Fruit fly (Drosophila melanogaster) ovary, adult (tissue): ENCODE measurements around the gene ssp.

Source experiments
- CG17801 ChIP-seq: fragments of 200-800 bp; optimal IDR thresholded peaks from 2 replicates; lab custom pipeline; 2019; ENCODE audit warnings: missing biosample characterization, mild to moderate bottlenecking, missing genetic modification characterization, moderate library complexity; ENCODE audit not compliant: partially characterized antibody

The ssp gene

DNA sequence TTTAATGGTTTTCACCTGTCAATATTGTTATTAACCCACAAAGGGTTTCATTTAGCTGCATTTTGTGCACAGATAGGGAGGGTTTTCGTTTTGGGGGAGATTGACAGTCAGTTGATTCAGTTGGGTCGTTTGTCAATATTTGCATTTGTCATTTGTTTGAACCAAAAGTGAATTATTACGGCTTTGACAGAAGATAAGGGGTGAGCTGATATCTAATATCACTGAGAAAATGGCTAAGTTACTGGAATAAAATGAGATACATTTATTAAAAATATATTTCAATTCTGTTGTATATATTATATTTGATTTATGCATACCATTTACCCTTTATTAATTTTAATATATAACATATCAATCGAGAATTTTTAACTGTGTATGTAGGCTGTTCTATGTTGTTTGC lies 34.2 kb upstream of the ssp start:
- no peak for TF ChIP-seq CG17801 (GFP tag; lab: Kevin White, UChicago)

DNA sequence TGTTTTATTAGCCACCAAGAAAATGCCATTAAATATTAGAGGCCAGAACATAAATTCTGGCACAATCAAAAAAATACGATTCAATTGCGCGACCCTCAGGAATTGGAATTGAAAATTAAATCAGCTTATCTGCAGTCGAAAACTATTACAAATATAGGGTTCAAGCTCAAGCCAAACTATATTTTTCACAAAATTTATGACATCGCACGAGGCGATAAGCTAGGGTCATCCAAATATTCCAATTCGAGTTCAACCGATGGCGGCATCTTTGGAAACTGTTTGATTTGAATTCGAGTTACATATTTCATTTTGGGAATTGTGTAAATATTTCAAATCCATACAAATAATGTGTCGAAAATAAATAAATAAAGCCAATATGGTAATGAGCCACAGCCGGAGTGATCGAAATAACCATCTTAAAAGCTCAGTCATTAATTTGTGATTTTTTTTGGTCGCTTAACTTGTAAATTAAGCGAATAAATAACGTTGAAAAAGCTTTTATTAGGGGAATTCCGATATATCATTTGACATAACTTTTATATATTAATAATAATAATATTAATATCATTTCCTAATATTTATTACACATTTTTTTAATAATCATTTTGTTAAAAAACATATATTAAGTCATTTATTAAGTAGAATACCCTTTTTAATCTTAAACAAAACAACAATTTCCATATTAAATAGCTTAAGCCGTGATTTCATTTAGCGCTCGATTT lies 32.9 kb upstream of the ssp start:
- TF ChIP-seq CG17801 (GFP tag; lab: Kevin White, UChicago), result peak; percentile 14

DNA sequence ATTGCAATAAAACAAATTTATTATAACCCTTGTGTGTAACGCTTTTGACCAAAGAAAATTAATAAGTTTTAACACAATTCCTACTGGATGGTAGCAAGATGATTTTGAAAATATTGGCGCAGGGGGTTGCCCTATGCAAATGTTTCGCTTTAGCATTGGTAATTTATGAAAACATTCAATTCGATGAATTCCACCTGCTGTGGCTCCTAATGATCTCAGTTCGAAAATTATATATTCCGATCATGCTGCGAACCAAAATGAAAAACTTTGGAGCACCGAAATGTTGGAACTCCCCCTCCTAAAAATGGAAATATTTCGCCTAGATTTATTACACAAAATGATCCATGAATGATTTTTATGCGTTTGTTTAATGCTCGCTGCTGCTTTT lies 32.4 kb upstream of the ssp start:
- TF ChIP-seq CG17801 (GFP tag; lab: Kevin White, UChicago), result no peak

DNA sequence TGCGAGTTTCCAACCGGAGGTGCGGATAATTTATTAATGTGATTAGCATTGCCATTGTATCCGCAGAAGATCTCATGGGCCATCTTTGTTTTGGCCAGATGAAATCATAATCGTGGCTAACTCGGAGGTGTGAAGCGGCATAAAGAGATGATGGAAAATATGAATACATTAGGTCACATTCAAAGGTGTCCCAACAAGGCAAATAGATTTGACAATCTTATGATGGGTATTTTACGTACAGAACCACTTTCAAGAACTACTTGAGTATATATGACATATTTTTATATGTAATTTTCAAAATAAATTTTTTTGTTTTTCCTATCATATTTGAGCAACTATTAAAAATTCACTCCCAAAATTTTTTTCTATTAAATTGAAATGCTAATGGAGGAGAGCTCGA lies 29.7 kb upstream of the ssp start, which contains the start of gene CG17154:
Gene CG17154, plus strand, starts transcription at position 301 of the 400 bp plus-strand sequence.
- no peak for TF ChIP-seq CG17801 (GFP tag; lab: Kevin White, UChicago)

DNA sequence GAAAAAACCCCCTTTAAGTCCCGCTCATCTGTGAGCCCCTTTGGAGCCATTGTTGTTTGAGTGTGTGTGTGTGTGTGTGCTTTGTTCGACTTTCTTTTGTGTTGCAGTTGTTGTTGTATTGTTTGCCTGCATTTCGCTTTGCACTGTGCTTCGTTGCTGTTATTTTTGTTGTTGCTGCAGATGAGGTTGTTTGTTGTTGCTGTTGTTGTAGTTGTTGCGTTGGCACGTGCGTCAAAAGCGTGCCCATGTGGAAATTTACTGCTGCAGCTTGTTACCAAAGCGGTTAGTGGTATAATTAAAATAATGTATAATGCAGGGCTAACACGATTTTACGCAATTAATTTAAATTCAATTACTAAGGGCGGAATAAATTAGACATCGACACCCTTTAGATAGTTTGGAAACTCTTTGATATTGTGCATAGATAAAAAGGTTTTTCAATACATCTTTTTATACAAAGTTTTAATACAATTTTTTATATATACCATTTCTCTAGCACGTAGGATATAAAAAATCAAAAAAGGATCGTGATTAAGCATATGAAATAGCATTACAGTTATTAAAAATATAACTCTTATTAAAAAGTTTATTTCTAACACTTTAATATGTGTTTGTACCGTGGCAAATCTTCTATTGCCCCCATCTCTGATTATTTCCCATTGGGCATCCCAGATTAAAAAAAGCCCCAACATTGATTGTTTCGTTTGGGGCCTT lies 27.7 kb upstream of the ssp start:
- no peak for TF ChIP-seq CG17801 (GFP tag; lab: Kevin White, UChicago)

DNA sequence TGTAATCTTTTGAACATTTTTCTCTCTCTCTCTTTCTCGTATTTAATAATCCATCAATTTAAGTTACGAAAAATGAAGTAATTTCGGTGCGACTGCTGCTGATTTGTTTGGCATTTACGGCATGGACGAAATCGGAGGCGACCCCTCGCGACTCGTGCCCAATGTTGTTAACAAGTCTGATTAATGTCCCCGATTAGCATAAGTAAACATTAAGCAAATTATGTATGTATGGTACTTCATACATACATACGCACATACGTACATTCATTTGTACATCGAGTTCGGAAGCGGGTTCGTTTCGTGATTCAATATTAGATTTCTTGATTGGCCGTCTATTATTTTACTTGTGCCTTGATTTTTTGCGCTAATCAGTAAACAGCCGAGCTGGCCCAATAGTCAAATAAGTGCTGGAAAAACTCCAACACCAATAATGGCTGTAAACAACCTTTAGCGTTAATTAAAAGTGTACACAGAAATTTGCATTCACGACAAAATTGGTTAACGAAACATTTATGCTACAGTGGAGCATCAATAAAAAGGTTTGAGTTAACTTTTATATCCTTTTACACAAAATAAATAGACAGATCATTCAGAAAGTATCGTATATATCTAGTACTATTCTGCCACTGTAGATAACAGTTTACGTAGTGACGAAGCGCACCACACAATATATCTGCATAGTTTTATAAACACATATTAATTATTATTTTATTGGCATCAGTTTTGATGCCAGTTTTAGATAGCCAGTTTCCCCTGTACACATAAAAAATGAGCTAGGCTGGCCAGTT lies 27.0 kb upstream of the ssp start:
- TF ChIP-seq CG17801 (GFP tag; lab: Kevin White, UChicago), result peak; percentile 76

DNA sequence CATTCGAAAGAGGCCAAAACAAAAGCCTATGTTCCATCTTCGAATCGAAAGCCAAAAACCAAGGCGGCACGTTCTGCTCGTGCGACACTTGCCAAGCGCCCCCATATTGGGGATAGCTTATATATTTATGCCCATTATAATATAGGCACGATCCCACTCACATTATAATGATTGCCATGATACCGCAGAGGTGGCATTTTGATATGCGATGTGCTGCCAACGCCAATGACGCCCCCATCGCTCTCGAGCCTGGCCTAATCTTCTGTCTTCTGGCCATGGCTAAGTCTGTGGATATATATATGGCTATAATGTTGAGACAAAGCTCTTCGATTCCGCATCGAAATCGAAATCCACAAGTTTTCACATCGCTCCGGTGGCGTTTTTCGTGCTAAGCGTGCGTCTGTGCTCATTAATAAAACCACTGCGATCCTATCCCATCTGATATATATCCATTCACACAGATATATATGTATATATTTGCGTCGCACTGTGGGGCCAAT lies 25.1 kb upstream of the ssp start:
- TF ChIP-seq CG17801 (GFP tag; lab: Kevin White, UChicago), result no peak

DNA sequence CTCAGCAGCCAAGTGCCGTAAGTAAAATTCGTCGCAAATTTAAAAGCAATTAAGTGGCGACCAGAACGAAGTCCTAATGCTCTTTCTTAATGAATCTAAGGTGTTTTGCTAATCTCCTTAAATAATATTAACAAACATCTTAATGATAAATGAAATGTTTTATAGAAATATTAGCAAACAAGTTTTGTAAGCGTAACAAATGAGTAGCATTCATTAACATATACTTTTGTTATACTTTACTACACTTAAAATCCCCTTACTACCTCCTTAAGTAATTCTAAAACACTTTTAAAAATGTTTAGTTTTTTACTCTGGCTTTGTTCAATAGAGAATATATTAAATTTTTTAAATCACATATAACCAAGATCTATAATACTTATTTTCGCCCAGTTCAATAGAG lies 22.1 kb upstream of the ssp start:
- TF ChIP-seq CG17801 (GFP tag; lab: Kevin White, UChicago), result no peak

DNA sequence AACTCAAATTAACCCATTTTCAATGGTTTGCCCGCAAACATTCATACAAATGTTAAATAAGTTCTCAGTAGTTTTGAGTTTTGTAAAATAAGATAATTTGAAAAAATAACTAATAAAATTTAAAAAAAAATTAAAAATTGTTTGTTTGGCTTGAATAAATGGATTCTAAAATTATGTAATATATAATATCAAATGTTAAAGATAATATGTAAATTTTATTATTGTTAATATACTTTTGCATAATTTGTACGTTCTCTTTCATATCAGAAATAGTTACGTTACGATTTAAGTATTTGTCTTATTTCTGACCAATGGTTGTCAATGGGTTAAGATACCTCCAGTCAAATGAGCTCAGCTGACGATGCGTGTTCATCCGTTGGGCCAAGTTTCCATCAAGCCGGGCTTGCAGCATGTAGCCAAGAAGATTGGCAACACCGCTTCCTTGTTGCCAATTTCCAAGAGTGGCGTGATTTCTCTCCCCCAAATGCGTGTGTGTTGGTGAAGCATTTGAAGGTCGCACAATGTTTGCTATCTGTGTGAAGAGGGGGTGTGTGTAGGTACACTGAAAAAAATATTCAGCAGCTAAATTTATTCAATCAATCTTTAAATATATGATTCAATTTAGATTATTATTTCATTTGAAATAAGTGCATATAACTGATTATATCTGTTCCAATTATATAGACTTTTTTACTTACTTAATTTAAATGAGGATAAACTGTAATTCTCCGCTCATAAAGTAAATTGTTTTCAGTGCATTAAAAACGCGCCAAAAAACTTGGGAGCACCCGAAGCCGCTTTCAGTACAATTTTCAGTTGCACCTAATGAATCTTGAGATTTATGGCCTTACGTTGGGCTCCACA lies 21.0 kb upstream of the ssp start:
- TF ChIP-seq CG17801 (GFP tag; lab: Kevin White, UChicago), result no peak

- TF ChIP-seq CG17801 (GFP tag; lab: Kevin White, UChicago), result no peak
These were observed 18.6 kb upstream of the ssp start for dm6 chr3L:12099329-12100031.

dm6 chr3L:12101924-12102383 lies 16.1 kb upstream of the ssp start:
- TF ChIP-seq CG17801 (GFP tag; lab: Kevin White, UChicago), result no peak

- no peak for TF ChIP-seq CG17801 (GFP tag; lab: Kevin White, UChicago)
These were observed 10.7 kb upstream of the ssp start for dm6 chr3L:12107378-12107777.

dm6 chr3L:12108515-12108914 lies 9.5 kb upstream of the ssp start:
- TF ChIP-seq CG17801 (GFP tag; lab: Kevin White, UChicago), result no peak
